Worm (Caenorhabditis elegans) whole organism, L4 larva: ENCODE data around the gene Y49F6B.13.

Source experiments
- D1046.2 ChIP-seq: fragments of 200-800 bp; sonication (Bioruptor generic); IDR thresholded peaks from 2 replicates; pipeline ENCODE4 v1.3.6; 2022; ENCODE audit warnings: missing genetic modification characterization, missing compliant biosample characterization
- F26F4.8 ChIP-seq: fragments of 200-800 bp; sonication (Bioruptor generic); conservative IDR thresholded peaks from 2 replicates; pipeline ENCODE4 v1.3.6; 2022; ENCODE audit warnings: missing genetic modification characterization, missing compliant biosample characterization
- F49E8.2 ChIP-seq: sonication (generic microtip); optimal IDR thresholded peaks from 2 replicates; lab custom pipeline; 2016; ENCODE audit warnings: missing compliant biosample characterization, mild to moderate bottlenecking, missing genetic modification characterization, borderline replicate concordance
- T26A8.4 ChIP-seq: fragments of 200-800 bp; sonication (Bioruptor generic); IDR thresholded peaks from 2 replicates; pipeline ENCODE4 v1.3.6; 2022; ENCODE audit warnings: missing genetic modification characterization, missing compliant biosample characterization
- Y105C5A.15 ChIP-seq: fragments of 200-800 bp; sonication (Bioruptor generic); IDR thresholded peaks from 2 replicates; pipeline ENCODE4 v1.3.6; 2022; ENCODE audit warnings: missing genetic modification characterization, missing compliant biosample characterization
- Y75B8A.6 ChIP-seq: fragments of 200-800 bp; sonication (Bioruptor generic); IDR thresholded peaks from 2 replicates; pipeline ENCODE4 v1.3.6; 2022; ENCODE audit warnings: missing genetic modification reagents, missing genetic modification characterization, missing compliant biosample characterization
- ZK337.2 ChIP-seq: fragments of 200-800 bp; sonication (Bioruptor generic); IDR thresholded peaks from 2 replicates; pipeline ENCODE4 v1.3.6; 2022; ENCODE audit warnings: missing genetic modification reagents, missing genetic modification characterization, missing compliant biosample characterization
- ZK546.5 ChIP-seq, 2 experiments: sonication (generic microtip); optimal IDR thresholded peaks; 2 replicates each; lab custom pipeline; 2017; ENCODE audit warnings: missing biosample characterization in 2 of 2, missing genetic modification characterization in 2 of 2
- aha-1 ChIP-seq: fragments of 150-350 bp; peaks from one replicate; lab custom pipeline; 2014; ENCODE audit warnings: missing biosample characterization, missing genetic modification characterization
- ceh-20 ChIP-seq: fragments of 200-800 bp; sonication (Bioruptor generic); IDR thresholded peaks from 2 replicates; pipeline ENCODE4 v1.3.6; 2022; ENCODE audit warnings: missing genetic modification reagents, missing genetic modification characterization, missing compliant biosample characterization
- ceh-32 ChIP-seq: sonication (generic microtip); optimal IDR thresholded peaks from 2 replicates; lab custom pipeline; 2016; ENCODE audit warnings: mild to moderate bottlenecking, missing genetic modification characterization, missing compliant biosample characterization; ENCODE audit not compliant: poor library complexity
- ceh-44 ChIP-seq: fragments of 200-800 bp; sonication (Bioruptor generic); IDR thresholded peaks from 2 replicates; pipeline ENCODE4 v1.3.6; 2022; ENCODE audit warnings: missing genetic modification reagents, missing genetic modification characterization, missing compliant biosample characterization
- ceh-62 ChIP-seq: sonication (generic microtip); optimal IDR thresholded peaks from 2 replicates; lab custom pipeline; 2017; ENCODE audit warnings: missing biosample characterization, missing genetic modification characterization
- ceh-82 ChIP-seq: sonication (generic microtip); optimal IDR thresholded peaks from 2 replicates; lab custom pipeline; 2017; ENCODE audit warnings: missing biosample characterization, missing genetic modification characterization
- cey-2 ChIP-seq: sonication (generic microtip); optimal IDR thresholded peaks from 3 replicates; lab custom pipeline; 2017; ENCODE audit warnings: missing genetic modification characterization, mild to moderate bottlenecking, missing compliant biosample characterization, antibody characterized with exemption, borderline replicate concordance; ENCODE audit not compliant: insufficient read depth
- daf-19 ChIP-seq: fragments of 200-800 bp; sonication (Bioruptor generic); conservative IDR thresholded peaks from 2 replicates; pipeline ENCODE4 v1.3.6; 2022; ENCODE audit warnings: missing genetic modification characterization, missing compliant biosample characterization
- daf-8 ChIP-seq: fragments of 200-800 bp; sonication (Bioruptor generic); IDR thresholded peaks from 2 replicates; pipeline ENCODE4 v1.3.6; 2022; ENCODE audit warnings: missing genetic modification characterization, missing compliant biosample characterization
- duxl-1 ChIP-seq: sonication (generic microtip); optimal IDR thresholded peaks from 2 replicates; lab custom pipeline; 2016; ENCODE audit warnings: mild to moderate bottlenecking, missing genetic modification characterization, moderate library complexity, missing compliant biosample characterization; ENCODE audit not compliant: poor library complexity
- dve-1 ChIP-seq: sonication (generic microtip); optimal IDR thresholded peaks from 2 replicates; lab custom pipeline; 2017; ENCODE audit warnings: antibody characterized with exemption, mild to moderate bottlenecking, missing genetic modification characterization, missing compliant biosample characterization; ENCODE audit not compliant: insufficient read depth
- egl-43 ChIP-seq: fragments of 200-800 bp; sonication (Bioruptor generic); IDR thresholded peaks from 2 replicates; pipeline ENCODE4 v1.3.6; 2022; ENCODE audit warnings: missing genetic modification reagents, missing genetic modification characterization, missing compliant biosample characterization
- fos-1 ChIP-seq: fragments of 150-350 bp; optimal IDR thresholded peaks from 2 replicates; lab custom pipeline; 2014; ENCODE audit warnings: missing biosample characterization, missing genetic modification characterization
- hif-1 ChIP-seq, 2 experiments: sonication (generic microtip); optimal IDR thresholded peaks; 2 replicates each; lab custom pipeline; 2016 to 2017; ENCODE audit warnings: missing compliant biosample characterization in 2 of 2, missing genetic modification characterization in 2 of 2, missing genetic modification reagents in 2 of 2, missing genotype in 2 of 2, mild to moderate bottlenecking in 1 of 2
- jun-1 ChIP-seq: fragments of 150-350 bp; optimal IDR thresholded peaks from 2 replicates; lab custom pipeline; 2014; ENCODE audit warnings: missing biosample characterization, missing genetic modification reagents, missing genetic modification characterization
- lim-7 ChIP-seq: fragments of 200-800 bp; sonication (Bioruptor generic); IDR thresholded peaks from 2 replicates; pipeline ENCODE4 v1.3.6; 2022; ENCODE audit warnings: missing genetic modification characterization, missing compliant biosample characterization
- lin-1 ChIP-seq: fragments of 200-800 bp; sonication (Bioruptor generic); IDR thresholded peaks from 2 replicates; pipeline ENCODE4 v1.3.6; 2022; ENCODE audit warnings: missing genetic modification reagents, missing genetic modification characterization, missing compliant biosample characterization
- lin-13 ChIP-seq: fragments of 150-350 bp; optimal IDR thresholded peaks from 2 replicates; lab custom pipeline; 2014; ENCODE audit warnings: missing biosample characterization, missing genetic modification reagents, missing genetic modification characterization
- lin-39 ChIP-seq: fragments of 150-350 bp; optimal IDR thresholded peaks from 2 replicates; lab custom pipeline; 2014; ENCODE audit warnings: missing biosample characterization, missing genetic modification reagents, missing genetic modification characterization
- lsy-2 ChIP-seq, 2 experiments: fragments of 150-350 bp in 1 of 2; sonication (generic microtip) in 1 of 2; optimal IDR thresholded peaks; 2 replicates each; lab custom pipeline; 2014 to 2017; ENCODE audit warnings: missing biosample characterization in 2 of 2, missing genetic modification characterization in 2 of 2
- madf-5 ChIP-seq, 2 experiments: fragments of 200-800 bp; sonication (Bioruptor generic); IDR thresholded peaks; 2 replicates each; pipeline ENCODE4 v1.3.6; 2022; ENCODE audit warnings: missing compliant biosample characterization in 2 of 2, missing genetic modification characterization in 2 of 2
- madf-9 ChIP-seq: fragments of 200-800 bp; sonication (Bioruptor generic); conservative IDR thresholded peaks from 2 replicates; pipeline ENCODE4 v1.3.6; 2022; ENCODE audit warnings: missing genetic modification reagents, missing genetic modification characterization, missing compliant biosample characterization
- mdt-29 ChIP-seq: fragments of 200-800 bp; sonication (Bioruptor generic); IDR thresholded peaks from 2 replicates; pipeline ENCODE4 v1.3.6; 2022; ENCODE audit warnings: missing genetic modification reagents, missing genetic modification characterization, missing compliant biosample characterization
- mep-1 ChIP-seq: fragments of 150-350 bp; sonication (generic microtip); optimal IDR thresholded peaks from 3 replicates; lab custom pipeline; 2014; ENCODE audit warnings: missing biosample characterization, missing genetic modification characterization
- mes-2 ChIP-seq: sonication (generic microtip); optimal IDR thresholded peaks from 2 replicates; lab custom pipeline; 2016; ENCODE audit warnings: missing genotype, mild to moderate bottlenecking, missing genetic modification characterization, missing compliant biosample characterization; ENCODE audit not compliant: poor library complexity, severe bottlenecking
- nhr-102 ChIP-seq: sonication (generic microtip); optimal IDR thresholded peaks from 2 replicates; lab custom pipeline; 2016; ENCODE audit warnings: mild to moderate bottlenecking, missing genetic modification characterization, moderate library complexity, missing compliant biosample characterization
- nhr-28 ChIP-seq: fragments of 150-350 bp; optimal IDR thresholded peaks from 2 replicates; lab custom pipeline; 2014; ENCODE audit warnings: missing biosample characterization, missing genetic modification characterization
- nhr-77 ChIP-seq: fragments of 150-350 bp; optimal IDR thresholded peaks from 2 replicates; lab custom pipeline; 2014; ENCODE audit warnings: missing biosample characterization, missing genetic modification characterization
- pha-4 ChIP-seq, 2 experiments: fragments of 150-350 bp in 1 of 2; fragments of 200-800 bp in 1 of 2; sonication (Bioruptor generic) in 1 of 2; IDR thresholded peaks in 1 of 2; optimal IDR thresholded peaks in 1 of 2; 2 replicates each; pipeline versions ENCODE4 v1.3.6 to Lab custom; 2014 to 2022; ENCODE audit warnings: missing genetic modification characterization in 2 of 2, missing genetic modification reagents in 2 of 2, missing biosample characterization in 1 of 2, missing compliant biosample characterization in 1 of 2
- saeg-2 ChIP-seq: fragments of 200-800 bp; sonication (Bioruptor generic); IDR thresholded peaks from 2 replicates; pipeline ENCODE4 v1.3.6; 2022; ENCODE audit warnings: missing genetic modification reagents, missing genetic modification characterization, missing compliant biosample characterization
- snpc-4 ChIP-seq: fragments of 150-350 bp; optimal IDR thresholded peaks from 2 replicates; lab custom pipeline; 2014; ENCODE audit warnings: missing biosample characterization, missing genetic modification characterization
- spr-3 ChIP-seq: fragments of 200-800 bp; sonication (Bioruptor generic); optimal IDR thresholded peaks from 2 replicates; lab custom pipeline; 2018; ENCODE audit warnings: mild to moderate bottlenecking, missing genetic modification characterization, missing compliant biosample characterization
- tra-1 ChIP-seq: fragments of 200-800 bp; sonication (Bioruptor generic); IDR thresholded peaks from 2 replicates; pipeline ENCODE4 v1.3.6; 2022; ENCODE audit warnings: missing genetic modification reagents, missing genetic modification characterization, missing compliant biosample characterization
- unc-130 ChIP-seq: sonication (generic microtip); optimal IDR thresholded peaks from 2 replicates; lab custom pipeline; 2016; ENCODE audit warnings: missing genetic modification reagents, missing genetic modification characterization, missing compliant biosample characterization
- unc-62 ChIP-seq, 3 experiments: fragments of 150-350 bp in 1 of 3; sonication (generic microtip); optimal IDR thresholded peaks in 2 of 3; peaks in 1 of 3; 1 replicate in 1 of 3; 2 replicates in 2 of 3; lab custom pipeline; 2014 to 2017; ENCODE audit warnings: missing biosample characterization in 3 of 3, missing genetic modification characterization in 3 of 3, missing genetic modification reagents in 3 of 3, missing genotype in 1 of 3
- zfp-3 ChIP-seq: fragments of 200-800 bp; sonication (Bioruptor generic); conservative IDR thresholded peaks from 2 replicates; pipeline ENCODE4 v1.3.6; 2022; ENCODE audit warnings: missing genetic modification reagents, missing genetic modification characterization, missing compliant biosample characterization
- ztf-11 ChIP-seq: fragments of 150-350 bp; optimal IDR thresholded peaks from 2 replicates; lab custom pipeline; 2014; ENCODE audit warnings: missing biosample characterization, missing genetic modification characterization
- ztf-7 ChIP-seq: fragments of 150-350 bp; optimal IDR thresholded peaks from 2 replicates; lab custom pipeline; 2014; ENCODE audit warnings: missing biosample characterization, missing genetic modification characterization

The Y49F6B.13 gene

DNA sequence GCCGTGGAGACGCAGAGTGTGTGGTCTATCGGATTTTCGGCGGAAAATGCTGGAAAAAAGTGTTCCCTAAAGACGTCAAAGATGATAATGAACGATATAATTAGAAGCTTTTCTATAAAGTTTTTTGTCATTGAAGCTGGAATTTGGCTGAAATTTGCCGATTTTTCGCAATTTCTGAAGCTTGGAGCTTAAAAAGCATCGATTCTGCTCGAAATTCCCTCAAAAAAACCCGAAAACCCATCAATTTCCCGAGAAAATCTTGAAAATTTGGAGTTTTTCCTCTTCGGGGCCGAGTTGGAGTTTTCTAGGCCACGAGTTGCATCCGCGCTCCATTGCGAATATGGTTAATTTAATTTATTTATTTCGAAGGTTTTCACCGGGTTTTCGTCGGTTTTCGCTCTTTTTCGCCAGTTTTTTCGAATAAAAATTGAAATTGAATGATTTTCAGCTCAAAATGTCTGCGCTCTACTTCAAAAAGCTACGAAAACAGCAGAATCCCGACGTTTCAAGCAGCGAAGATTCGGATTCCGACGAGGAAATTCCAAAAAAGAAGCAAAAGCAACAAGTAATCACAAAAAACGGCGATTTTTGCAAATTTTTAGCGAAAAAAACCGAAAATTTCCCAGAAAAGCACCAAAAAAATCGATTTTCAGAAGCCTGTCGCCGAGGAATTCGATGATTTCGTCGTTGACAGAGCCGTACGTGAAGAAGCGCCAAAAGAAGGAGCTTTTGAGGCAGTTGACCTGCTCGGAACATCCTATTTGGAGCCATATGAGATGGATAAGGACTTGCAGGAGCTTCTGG is 31.2 kb upstream of the Y49F6B.13 start, which contains the start of the genes col-71 and Y49F6B.2 (continued):
- TF ChIP-seq zfp-3 (GFP tag; lab: Robert Waterston, UW), result peak; percentile 42; the same call in 1 of the 2 replicates
- TF ChIP-seq daf-19 (GFP tag; lab: Robert Waterston, UW), result no peak
- no peak for TF ChIP-seq ztf-7 (tag; lab: Kevin White, UChicago)
- peak; percentile 4 for TF ChIP-seq nhr-77 (tag; lab: Kevin White, UChicago)
- no peak for TF ChIP-seq fos-1 (tag; lab: Kevin White, UChicago)
- TF ChIP-seq F49E8.2 (tag; lab: Kevin White, UChicago), result no peak
- 0 out of 2 replicates have a peak, but pooled peaks have one; percentile 52 for TF ChIP-seq D1046.2 (GFP tag; lab: Robert Waterston, UW)
- no peak for TF ChIP-seq Y75B8A.6 (GFP tag; lab: Robert Waterston, UW)
- no peak for TF ChIP-seq egl-43 (GFP tag; lab: Robert Waterston, UW)
- TF ChIP-seq duxl-1 (tag; lab: Kevin White, UChicago), result peak; percentile 67
- TF ChIP-seq F26F4.8, result no peak
- no peak for TF ChIP-seq ceh-32
- TF ChIP-seq lsy-2 (tag; optimal IDR thresholded peaks at IDR 0.05; lab: Kevin White, UChicago), result peak in 1 of 2 experiments; percentile 85
- peak; percentile 91 for TF ChIP-seq unc-130 (GFP tag; lab: Kevin White, UChicago)

ce11 chrII:3502011-3502410 is 30.5 kb upstream of the Y49F6B.13 start:
- TF ChIP-seq lin-1 (GFP tag; lab: Robert Waterston, UW), result no peak
- no peak for TF ChIP-seq unc-130 (GFP tag; lab: Kevin White, UChicago)
- no peak for TF ChIP-seq dve-1 (tag; lab: Kevin White, UChicago)
- TF ChIP-seq mep-1 (tag; lab: Kevin White, UChicago), result no peak
- no peak for TF ChIP-seq lin-39 (tag; lab: Kevin White, UChicago)
- no peak for TF ChIP-seq ZK337.2 (GFP tag; lab: Robert Waterston, UW)
- no peak for TF ChIP-seq hif-1 (tag; optimal IDR thresholded peaks at IDR 0.05; lab: Kevin White, UChicago)
- TF ChIP-seq nhr-102, result no peak
- TF ChIP-seq Y105C5A.15 (GFP tag; lab: Robert Waterston, UW), result 0 out of 2 replicates have a peak, but pooled peaks have one; percentile 43
- TF ChIP-seq nhr-28 (tag; lab: Kevin White, UChicago), result no peak
- no peak for TF ChIP-seq mdt-29 (GFP tag; lab: Robert Waterston, UW)
- TF ChIP-seq lim-7 (GFP tag; lab: Robert Waterston, UW), result no peak
- TF ChIP-seq egl-43 (GFP tag; lab: Robert Waterston, UW), result peak; percentile 61; the same call in 1 of the 2 replicates
- TF ChIP-seq snpc-4 (tag; lab: Kevin White, UChicago), result no peak
- TF ChIP-seq ztf-11, result no peak
- TF ChIP-seq ceh-82 (tag; lab: Kevin White, UChicago), result no peak
- TF ChIP-seq unc-62 (GFP tag; optimal IDR thresholded peaks at IDR 0.05 in 1 of 2; lab: Kevin White, UChicago), result peak in 1 of 2 experiments; percentile 67
- TF ChIP-seq unc-62 (tag; optimal IDR thresholded peaks at IDR 0.05; lab: Kevin White, UChicago), result no peak
- TF ChIP-seq ceh-44 (GFP tag; lab: Robert Waterston, UW), result no peak
- TF ChIP-seq ZK546.5 (tag; optimal IDR thresholded peaks at IDR 0.05; lab: Kevin White, UChicago), result no peak
- TF ChIP-seq mes-2 (tag; lab: Kevin White, UChicago), result no peak
- no peak for TF ChIP-seq madf-9
- TF ChIP-seq ceh-20 (GFP tag; lab: Robert Waterston, UW), result no peak
- TF ChIP-seq daf-8, result no peak
- no peak for TF ChIP-seq jun-1 (tag; lab: Kevin White, UChicago)
- peak; percentile 15; the same call in 1 of the 2 replicates for TF ChIP-seq pha-4 (GFP tag; IDR thresholded peaks at IDR 0.05; lab: Robert Waterston, UW)
- TF ChIP-seq pha-4 (tag; optimal IDR thresholded peaks at IDR 0.05; lab: Kevin White, UChicago), result no peak
- TF ChIP-seq spr-3 (GFP tag; lab: Kevin White, UChicago), result no peak
- peak; percentile 94 for TF ChIP-seq aha-1
- no peak for TF ChIP-seq Y75B8A.6 (GFP tag; lab: Robert Waterston, UW)
- TF ChIP-seq madf-5 (GFP tag; IDR thresholded peaks at IDR 0.05; lab: Robert Waterston, UW), result no peak
- no peak for TF ChIP-seq tra-1
- no peak for TF ChIP-seq saeg-2 (GFP tag; lab: Robert Waterston, UW)
- TF ChIP-seq cey-2 (tag; lab: Kevin White, UChicago), result no peak
- TF ChIP-seq T26A8.4 (GFP tag; lab: Robert Waterston, UW), result no peak
- no peak for TF ChIP-seq lin-13 (GFP tag; lab: Kevin White, UChicago)
- TF ChIP-seq ceh-62 (tag; lab: Kevin White, UChicago), result no peak
